Worm (Caenorhabditis elegans) whole organism, mixed stage, embryonic: ENCODE results near the gene nspc-4.

Experiments
- M03D4.4 ChIP-seq: sonication (generic microtip); optimal IDR thresholded peaks from 2 replicates; lab custom pipeline; 2017; ENCODE audit warnings: mild to moderate bottlenecking, missing genetic modification characterization, missing compliant biosample characterization
- blmp-1 ChIP-seq: fragments of 150-350 bp; optimal IDR thresholded peaks from 2 replicates; lab custom pipeline; 2014; ENCODE audit warnings: missing biosample characterization, missing genetic modification characterization
- ceh-43 ChIP-seq: fragments of 200-800 bp; sonication (Bioruptor generic); optimal IDR thresholded peaks from 2 replicates; lab custom pipeline; 2018; ENCODE audit warnings: mild to moderate bottlenecking, missing genetic modification characterization, moderate library complexity, missing compliant biosample characterization
- ces-1 ChIP-seq: fragments of 150-350 bp; optimal IDR thresholded peaks from 2 replicates; lab custom pipeline; 2014; ENCODE audit warnings: missing biosample characterization, missing genetic modification reagents, missing genetic modification characterization
- cnd-1 ChIP-seq: fragments of 200-800 bp; sonication (Bioruptor generic); optimal IDR thresholded peaks from 2 replicates; lab custom pipeline; 2018; ENCODE audit warnings: mild to moderate bottlenecking, missing genetic modification characterization, missing compliant biosample characterization
- elt-1 ChIP-seq: sonication (generic microtip); optimal IDR thresholded peaks from 2 replicates; lab custom pipeline; 2017; ENCODE audit warnings: missing genetic modification characterization, mild to moderate bottlenecking, missing compliant biosample characterization, antibody characterized with exemption, moderate library complexity, borderline replicate concordance; ENCODE audit not compliant: insufficient read depth
- flh-1 ChIP-seq: fragments of 200-800 bp; sonication (Bioruptor generic); optimal IDR thresholded peaks from 2 replicates; lab custom pipeline; 2018; ENCODE audit warnings: mild to moderate bottlenecking, missing genetic modification characterization, moderate library complexity, missing compliant biosample characterization
- ham-2 ChIP-seq: fragments of 200-800 bp; sonication (Bioruptor generic); optimal IDR thresholded peaks from 2 replicates; lab custom pipeline; 2018; ENCODE audit warnings: mild to moderate bottlenecking, missing genetic modification characterization, missing compliant biosample characterization
- hlh-1 ChIP-seq: fragments of 150-350 bp; optimal IDR thresholded peaks from 2 replicates; lab custom pipeline; 2014; ENCODE audit warnings: missing biosample characterization, missing genetic modification reagents, missing genetic modification characterization
- lin-13 ChIP-seq: fragments of 150-350 bp; optimal IDR thresholded peaks from 2 replicates; lab custom pipeline; 2014; ENCODE audit warnings: missing biosample characterization, missing genetic modification characterization
- lin-32 ChIP-seq: fragments of 200-800 bp; sonication (Bioruptor generic); optimal IDR thresholded peaks from 2 replicates; lab custom pipeline; 2018; ENCODE audit warnings: mild to moderate bottlenecking, missing genetic modification characterization, missing compliant biosample characterization
- lsy-2 ChIP-seq: fragments of 150-350 bp; optimal IDR thresholded peaks from 2 replicates; lab custom pipeline; 2014; ENCODE audit warnings: missing biosample characterization, missing genetic modification characterization
- mab-5 ChIP-seq: fragments of 150-350 bp; optimal IDR thresholded peaks from 2 replicates; lab custom pipeline; 2014; ENCODE audit warnings: missing biosample characterization, missing genetic modification characterization
- mep-1 ChIP-seq: fragments of 150-350 bp; optimal IDR thresholded peaks from 2 replicates; lab custom pipeline; 2017; ENCODE audit warnings: missing biosample characterization, missing genetic modification reagents, missing genetic modification characterization, inconsistent platforms
- mls-2 ChIP-seq: sonication (generic microtip); optimal IDR thresholded peaks from 2 replicates; lab custom pipeline; 2016; ENCODE audit warnings: mild to moderate bottlenecking, missing genetic modification characterization, moderate library complexity, missing compliant biosample characterization
- nhr-2 ChIP-seq: fragments of 150-350 bp; optimal IDR thresholded peaks from 2 replicates; lab custom pipeline; 2014; ENCODE audit warnings: missing biosample characterization, missing genetic modification characterization
- nhr-237 ChIP-seq: fragments of 150-350 bp; optimal IDR thresholded peaks from 2 replicates; lab custom pipeline; 2014; ENCODE audit warnings: missing biosample characterization, missing genetic modification characterization
- nhr-28 ChIP-seq: fragments of 150-350 bp; optimal IDR thresholded peaks from 2 replicates; lab custom pipeline; 2014; ENCODE audit warnings: missing biosample characterization, missing genetic modification characterization
- nhr-76 ChIP-seq: sonication (generic microtip); optimal IDR thresholded peaks from 2 replicates; lab custom pipeline; 2017; ENCODE audit warnings: missing biosample characterization, missing genetic modification characterization
- pha-4 ChIP-seq: fragments of 150-350 bp; optimal IDR thresholded peaks from 2 replicates; lab custom pipeline; 2018; ENCODE audit warnings: missing biosample characterization, missing genetic modification reagents, missing genetic modification characterization
- sem-2 ChIP-seq: fragments of 200-800 bp; sonication (Bioruptor generic); optimal IDR thresholded peaks from 2 replicates; lab custom pipeline; 2018; ENCODE audit warnings: mild to moderate bottlenecking, missing genetic modification characterization, missing compliant biosample characterization
- sptf-1 ChIP-seq: sonication (generic microtip); optimal IDR thresholded peaks from 2 replicates; lab custom pipeline; 2017; ENCODE audit warnings: mild to moderate bottlenecking, missing genetic modification characterization, moderate library complexity, missing compliant biosample characterization
- tbx-8 ChIP-seq: fragments of 200-800 bp; sonication (Bioruptor generic); optimal IDR thresholded peaks from 2 replicates; lab custom pipeline; 2018; ENCODE audit warnings: mild to moderate bottlenecking, missing genetic modification characterization, moderate library complexity, missing compliant biosample characterization
- unc-120 ChIP-seq: sonication (generic microtip); optimal IDR thresholded peaks from 2 replicates; lab custom pipeline; 2017; ENCODE audit warnings: missing genetic modification characterization, missing compliant biosample characterization; ENCODE audit not compliant: poor library complexity, severe bottlenecking
- unc-39 ChIP-seq: fragments of 150-350 bp; optimal IDR thresholded peaks from 2 replicates; lab custom pipeline; 2014; ENCODE audit warnings: missing biosample characterization, missing genetic modification characterization
- unc-62 ChIP-seq: fragments of 150-350 bp; optimal IDR thresholded peaks from 2 replicates; lab custom pipeline; 2014; ENCODE audit warnings: missing biosample characterization, missing genetic modification reagents, missing genetic modification characterization
- zip-8 ChIP-seq: fragments of 150-350 bp; optimal IDR thresholded peaks from 2 replicates; lab custom pipeline; 2014; ENCODE audit warnings: missing biosample characterization, missing genetic modification characterization
- ztf-11 ChIP-seq: fragments of 150-350 bp; optimal IDR thresholded peaks from 2 replicates; lab custom pipeline; 2014; ENCODE audit warnings: missing biosample characterization, missing genetic modification characterization

Gene nspc-4

ce11 chrX:8566521-8567032 is 28.4 kb upstream of the nspc-4 start:
- TF ChIP-seq pha-4 (tag; lab: Kevin White, UChicago) = no peak
- TF ChIP-seq M03D4.4 = no peak
- no peak for TF ChIP-seq elt-1 (tag; lab: Kevin White, UChicago)
- no peak for TF ChIP-seq flh-1 (GFP tag; lab: Kevin White, UChicago)
- TF ChIP-seq ceh-43 (GFP tag; lab: Kevin White, UChicago) = no peak

ce11 chrX:8565810-8566416 is 27.8 kb upstream of the nspc-4 start:
- TF ChIP-seq nhr-2 = no peak
- peak; percentile 48 for TF ChIP-seq unc-120 (tag; lab: Kevin White, UChicago)
- peak; percentile 36 for TF ChIP-seq sptf-1 (tag; lab: Kevin White, UChicago)
- TF ChIP-seq flh-1 (GFP tag; lab: Kevin White, UChicago) = no peak
- TF ChIP-seq lin-32 (GFP tag; lab: Kevin White, UChicago) = no peak
- TF ChIP-seq zip-8 (tag; lab: Kevin White, UChicago) = no peak
- no peak for TF ChIP-seq sem-2 (GFP tag; lab: Kevin White, UChicago)
- TF ChIP-seq ces-1 (GFP tag; lab: Kevin White, UChicago) = peak; percentile 46
- peak; percentile 10 for TF ChIP-seq cnd-1
- no peak for TF ChIP-seq mab-5 (tag; lab: Kevin White, UChicago)
- TF ChIP-seq nhr-237 (tag; lab: Kevin White, UChicago) = no peak
- TF ChIP-seq unc-39 (tag; lab: Kevin White, UChicago) = no peak
- peak; percentile 65 for TF ChIP-seq unc-62
- TF ChIP-seq ham-2 = peak; percentile 11
- no peak for TF ChIP-seq ceh-43 (GFP tag; lab: Kevin White, UChicago)
- peak; percentile 28 for TF ChIP-seq hlh-1 (tag; lab: Kevin White, UChicago)
- no peak for TF ChIP-seq blmp-1
- TF ChIP-seq lsy-2 (tag; lab: Kevin White, UChicago) = peak; percentile 17
- TF ChIP-seq mls-2 (tag; lab: Kevin White, UChicago) = peak; percentile 15

- TF ChIP-seq nhr-76 (tag; lab: Kevin White, UChicago) (no peak), mep-1 (tag; lab: Kevin White, UChicago) (no peak), cnd-1 (no peak), zip-8 (tag; lab: Kevin White, UChicago) (no peak), ceh-43 (GFP tag; lab: Kevin White, UChicago) (no peak), flh-1 (GFP tag; lab: Kevin White, UChicago) (no peak), tbx-8 (GFP tag; lab: Kevin White, UChicago) (no peak), blmp-1 (no peak), lin-13 (tag; lab: Kevin White, UChicago) (no peak), mls-2 (tag; lab: Kevin White, UChicago) (no peak), nhr-28 (tag; lab: Kevin White, UChicago) (no peak), ces-1 (GFP tag; lab: Kevin White, UChicago) (no peak), ztf-11 (tag; lab: Kevin White, UChicago) (no peak), lin-32 (GFP tag; lab: Kevin White, UChicago) (no peak)
Observed at ce11 chrX:8564451-8564795, 26.3 kb upstream of the nspc-4 start.

- TF ChIP-seq lin-13 (tag; lab: Kevin White, UChicago) (no peak), ham-2 (peak; percentile 43), ces-1 (GFP tag; lab: Kevin White, UChicago) (no peak), mab-5 (tag; lab: Kevin White, UChicago) (no peak)
Observed at ce11 chrX:8563663-8564450, 25.7 kb upstream of the nspc-4 start.

ce11 chrX:8562586-8562985 is 24.4 kb upstream of the nspc-4 start:
- no peak for TF ChIP-seq nhr-2
